Worm (Caenorhabditis elegans): ENCODE data around the gene gpa-5.

The gpa-5 gene

DNA sequence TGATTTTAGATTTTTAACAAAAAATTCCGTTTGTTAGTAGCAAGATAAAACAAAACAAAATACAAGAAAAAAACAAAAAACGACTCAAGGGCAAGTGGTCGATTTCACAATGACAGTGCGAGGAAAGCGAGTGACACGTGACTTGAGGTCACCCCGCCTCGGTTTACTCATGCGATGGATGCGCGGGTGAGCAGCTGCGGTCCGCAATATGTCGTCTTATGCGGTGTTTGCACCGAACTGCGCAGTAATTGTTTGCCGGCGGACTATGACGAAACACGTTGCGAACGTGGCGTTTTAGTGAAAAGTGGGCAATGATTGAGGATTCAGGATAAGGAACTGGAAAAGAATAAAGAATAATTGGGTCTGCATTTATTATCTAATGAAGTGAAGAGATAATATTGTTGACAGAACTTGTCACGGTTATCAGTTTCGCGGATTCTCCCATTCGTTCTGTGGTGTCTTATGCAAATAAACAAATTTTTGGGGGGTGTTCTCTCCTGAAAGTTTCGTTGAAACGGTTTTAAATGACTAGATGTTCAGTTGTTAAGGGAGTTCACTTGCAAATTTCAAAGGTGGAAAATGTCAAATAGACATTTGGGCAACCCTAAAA, 49.4 kb downstream of the gpa-5 start (continued):
- TF ChIP-seq nhr-6 (tag; optimal IDR thresholded peaks at IDR 0.05) (peak; percentile 17), hlh-30 (tag; optimal IDR thresholded peaks at IDR 0.05; ENCODE audit: insufficient read depth) (peak; percentile 98), nhr-237 (tag; optimal IDR thresholded peaks at IDR 0.05) (no peak), lin-38 (GFP tag; IDR thresholded peaks at IDR 0.05) (no peak), nhr-11 (tag; optimal IDR thresholded peaks at IDR 0.05) (peak; percentile 62), nhr-25 (tag; optimal IDR thresholded peaks at IDR 0.05; ENCODE audit: borderline replicate concordance, insufficient read depth) (peak; percentile 58), ceh-20 (GFP tag; IDR thresholded peaks at IDR 0.05) (peak; percentile 64), lin-1 (GFP tag; IDR thresholded peaks at IDR 0.05) (no peak), F37D6.2 (tag; optimal IDR thresholded peaks at IDR 0.05) (peak; percentile 44), D1046.2 (GFP tag; IDR thresholded peaks at IDR 0.05) (no peak), tra-1 (GFP tag; IDR thresholded peaks at IDR 0.05) (0 out of 2 replicates have a peak, but pooled peaks have one; percentile 57), pqm-1 (tag; optimal IDR thresholded peaks at IDR 0.05) (peak; percentile 0), dmd-6 (GFP tag; IDR thresholded peaks at IDR 0.05) (peak; percentile 81), ama-1 (optimal IDR thresholded peaks at IDR 0.05) (no peak), fos-1 (tag; optimal IDR thresholded peaks at IDR 0.05) (no peak), unc-39 (tag; optimal IDR thresholded peaks at IDR 0.05) (no peak), zfp-3 (GFP tag; conservative IDR thresholded peaks at IDR 0.05) (no peak), nhr-42 (GFP tag; IDR thresholded peaks at IDR 0.05) (peak; percentile 63; the same call in 1 of the 2 replicates), dpl-1 (GFP tag; optimal IDR thresholded peaks at IDR 0.05) (peak; percentile 40), hlh-11 (tag; optimal IDR thresholded peaks at IDR 0.05) (peak; percentile 91), nhr-48 (tag; optimal IDR thresholded peaks at IDR 0.05) (peak; percentile 34), mxl-3 (GFP tag; optimal IDR thresholded peaks at IDR 0.05) (peak; percentile 77), daf-8 (GFP tag; IDR thresholded peaks at IDR 0.05) (no peak), arid-1 (GFP tag; conservative IDR thresholded peaks at IDR 0.05) (no peak), mes-2 (tag; optimal IDR thresholded peaks at IDR 0.05; ENCODE audit: poor library complexity, severe bottlenecking) (peak; percentile 64), Y5F2A.4 (GFP tag; optimal IDR thresholded peaks at IDR 0.05) (no peak), duxl-1 (tag; optimal IDR thresholded peaks at IDR 0.05; ENCODE audit: poor library complexity) (peak; percentile 52), T20F7.1 (GFP tag; optimal IDR thresholded peaks at IDR 0.05) (peak; percentile 40)

DNA sequence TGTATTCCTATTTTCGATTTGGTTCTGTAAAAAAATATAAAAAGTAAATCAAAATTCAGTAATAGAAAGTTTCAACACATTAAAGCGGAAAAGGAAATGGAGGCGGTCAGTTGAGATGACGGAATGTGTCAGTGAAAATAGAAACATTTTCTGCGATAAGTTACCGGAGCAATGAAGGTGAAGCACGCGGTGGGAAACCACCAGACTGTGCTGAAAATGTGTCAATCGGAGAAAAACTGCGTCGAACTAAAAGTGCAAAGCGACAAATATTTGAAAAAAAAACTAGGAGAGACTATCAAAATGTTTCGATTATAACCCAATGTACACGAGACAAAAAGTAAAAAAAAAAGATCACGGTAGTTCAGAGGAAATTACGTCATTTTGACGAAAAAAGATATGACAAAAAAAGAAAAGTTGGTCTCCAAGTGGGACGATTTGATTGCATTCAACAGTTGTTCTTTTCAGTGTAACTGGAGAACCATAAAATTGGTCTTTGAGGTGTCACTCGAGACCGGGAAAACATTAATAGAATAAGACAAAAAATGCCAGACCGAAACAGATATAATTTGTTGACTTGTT, 50.4 kb downstream of the gpa-5 start, which contains the start of gene acl-4:
Gene acl-4, minus strand, starts transcription at position 27 of the 579 bp plus-strand sequence.
- TF ChIP-seq hif-1 (tag; optimal IDR thresholded peaks at IDR 0.05) (no peak), madf-5 (GFP tag; IDR thresholded peaks at IDR 0.05) (no peak), mdt-29 (GFP tag; IDR thresholded peaks at IDR 0.05) (no peak), unc-62 (GFP tag; optimal IDR thresholded peaks at IDR 0.05 in 1 of 2) (no peak), unc-62 (tag; optimal IDR thresholded peaks at IDR 0.05) (no peak), snpc-4 (tag; optimal IDR thresholded peaks at IDR 0.05) (no peak), mes-2 (tag; optimal IDR thresholded peaks at IDR 0.05; ENCODE audit: poor library complexity, severe bottlenecking) (no peak), hlh-30 (tag; optimal IDR thresholded peaks at IDR 0.05; ENCODE audit: insufficient read depth) (peak; percentile 16), mxl-2 (GFP tag; conservative IDR thresholded peaks at IDR 0.05) (no peak), zip-2 (tag; optimal IDR thresholded peaks at IDR 0.05) (no peak), dpl-1 (GFP tag; optimal IDR thresholded peaks at IDR 0.05) (no peak), mdl-1 (tag; optimal IDR thresholded peaks at IDR 0.05) (peak in 1 of 2 experiments; percentile 41), tag-97 (GFP tag; IDR thresholded peaks at IDR 0.05) (no peak), lin-1 (GFP tag; IDR thresholded peaks at IDR 0.05) (no peak), zfp-2 (tag; optimal IDR thresholded peaks at IDR 0.05) (no peak), daf-8 (GFP tag; IDR thresholded peaks at IDR 0.05) (no peak), vab-7 (GFP tag; IDR thresholded peaks at IDR 0.05) (no peak), lsy-2 (tag; optimal IDR thresholded peaks at IDR 0.05) (no peak), dve-1 (tag; optimal IDR thresholded peaks at IDR 0.05; ENCODE audit: insufficient read depth) (peak; percentile 17), F26F4.8 (GFP tag; conservative IDR thresholded peaks at IDR 0.05) (no peak), dmd-9 (GFP tag; IDR thresholded peaks at IDR 0.05) (no peak), nhr-28 (tag; optimal IDR thresholded peaks at IDR 0.05) (peak; percentile 44), zip-11 (GFP tag; IDR thresholded peaks at IDR 0.05) (no peak), dmd-6 (GFP tag; IDR thresholded peaks at IDR 0.05) (peak; percentile 83), hlh-11 (tag; optimal IDR thresholded peaks at IDR 0.05) (peak; percentile 3), daf-16 (GFP tag; optimal IDR thresholded peaks at IDR 0.05) (no peak), daf-16 (tag; optimal IDR thresholded peaks at IDR 0.05) (peak; percentile 47), php-3 (GFP tag; IDR thresholded peaks at IDR 0.05) (no peak)
